Worm (Caenorhabditis elegans): ENCODE results near the gene clec-199.

- TF ChIP-seq pes-1 (GFP tag; IDR thresholded peaks at IDR 0.05) (no peak), ama-1 (optimal IDR thresholded peaks at IDR 0.05) (no peak), hmg-4 (GFP tag; optimal IDR thresholded peaks at IDR 0.05) (no peak)
Measured at ce11 chrIV:17407491-17407890, 55.8 kb downstream of the clec-199 start, which contains the start of gene T02D1.9.
